Worm (Caenorhabditis elegans) whole organism, L4 larva: ENCODE measurements around the gene srm-2.

ENCODE experiments used
- T26A8.4 ChIP-seq: fragments of 200-800 bp; sonication (Bioruptor generic); IDR thresholded peaks from 2 replicates; pipeline ENCODE4 v1.3.6; 2022; ENCODE audit warnings: missing genetic modification characterization, missing compliant biosample characterization
- Y105C5A.15 ChIP-seq: fragments of 200-800 bp; sonication (Bioruptor generic); IDR thresholded peaks from 2 replicates; pipeline ENCODE4 v1.3.6; 2022; ENCODE audit warnings: missing genetic modification characterization, missing compliant biosample characterization
- ama-1 ChIP-seq: fragments of 150-350 bp; optimal IDR thresholded peaks from 2 replicates; lab custom pipeline; 2014; ENCODE audit warnings: inconsistent platforms, mixed read lengths
- ceh-28 ChIP-seq: fragments of 150-350 bp; optimal IDR thresholded peaks from 2 replicates; lab custom pipeline; 2014; ENCODE audit warnings: missing biosample characterization, missing genetic modification reagents, missing genetic modification characterization
- ceh-32 ChIP-seq: sonication (generic microtip); optimal IDR thresholded peaks from 2 replicates; lab custom pipeline; 2016; ENCODE audit warnings: mild to moderate bottlenecking, missing genetic modification characterization, missing compliant biosample characterization; ENCODE audit not compliant: poor library complexity
- ceh-62 ChIP-seq: sonication (generic microtip); optimal IDR thresholded peaks from 2 replicates; lab custom pipeline; 2017; ENCODE audit warnings: missing biosample characterization, missing genetic modification characterization
- ceh-82 ChIP-seq: sonication (generic microtip); optimal IDR thresholded peaks from 2 replicates; lab custom pipeline; 2017; ENCODE audit warnings: missing biosample characterization, missing genetic modification characterization
- daf-12 ChIP-seq: fragments of 150-350 bp; optimal IDR thresholded peaks from 2 replicates; lab custom pipeline; 2014; ENCODE audit warnings: missing biosample characterization, missing genetic modification reagents, missing genetic modification characterization
- daf-16 ChIP-seq, 3 experiments: sonication (generic microtip); optimal IDR thresholded peaks; 2 replicates each; lab custom pipeline; 2016 to 2017; ENCODE audit warnings: missing genetic modification characterization in 3 of 3, missing genetic modification reagents in 3 of 3, mild to moderate bottlenecking in 2 of 3, missing compliant biosample characterization in 2 of 3, missing biosample characterization in 1 of 3, moderate library complexity in 1 of 3
- dmd-9 ChIP-seq: fragments of 200-800 bp; sonication (Bioruptor generic); IDR thresholded peaks from 2 replicates; pipeline ENCODE4 v1.3.6; 2022; ENCODE audit warnings: missing genetic modification reagents, missing genetic modification characterization, missing compliant biosample characterization
- dpl-1 ChIP-seq: fragments of 150-350 bp; optimal IDR thresholded peaks from 2 replicates; lab custom pipeline; 2014; ENCODE audit warnings: missing biosample characterization, missing genetic modification reagents, missing genetic modification characterization
- dve-1 ChIP-seq: sonication (generic microtip); optimal IDR thresholded peaks from 2 replicates; lab custom pipeline; 2017; ENCODE audit warnings: antibody characterized with exemption, mild to moderate bottlenecking, missing genetic modification characterization, missing compliant biosample characterization; ENCODE audit not compliant: insufficient read depth
- egl-27 ChIP-seq: sonication (generic microtip); optimal IDR thresholded peaks from 3 replicates; lab custom pipeline; 2017; ENCODE audit warnings: missing biosample characterization, missing genetic modification reagents, missing genetic modification characterization
- gei-8 ChIP-seq: fragments of 200-800 bp; sonication (Bioruptor generic); optimal IDR thresholded peaks from 2 replicates; lab custom pipeline; 2018; ENCODE audit warnings: mild to moderate bottlenecking, missing genetic modification characterization, missing compliant biosample characterization
- jun-1 ChIP-seq: fragments of 150-350 bp; optimal IDR thresholded peaks from 2 replicates; lab custom pipeline; 2014; ENCODE audit warnings: missing biosample characterization, missing genetic modification reagents, missing genetic modification characterization
- lin-1 ChIP-seq: fragments of 200-800 bp; sonication (Bioruptor generic); IDR thresholded peaks from 2 replicates; pipeline ENCODE4 v1.3.6; 2022; ENCODE audit warnings: missing genetic modification reagents, missing genetic modification characterization, missing compliant biosample characterization
- lin-39 ChIP-seq: fragments of 150-350 bp; optimal IDR thresholded peaks from 2 replicates; lab custom pipeline; 2014; ENCODE audit warnings: missing biosample characterization, missing genetic modification reagents, missing genetic modification characterization
- lsy-2 ChIP-seq, 2 experiments: fragments of 150-350 bp in 1 of 2; sonication (generic microtip) in 1 of 2; optimal IDR thresholded peaks; 2 replicates each; lab custom pipeline; 2014 to 2017; ENCODE audit warnings: missing biosample characterization in 2 of 2, missing genetic modification characterization in 2 of 2
- mdl-1 ChIP-seq, 2 experiments: fragments of 150-350 bp in 1 of 2; sonication (generic microtip) in 1 of 2; optimal IDR thresholded peaks; 2 replicates each; lab custom pipeline; 2014 to 2017; ENCODE audit warnings: missing biosample characterization in 2 of 2, missing genetic modification characterization in 2 of 2
- mdt-29 ChIP-seq: fragments of 200-800 bp; sonication (Bioruptor generic); IDR thresholded peaks from 2 replicates; pipeline ENCODE4 v1.3.6; 2022; ENCODE audit warnings: missing genetic modification reagents, missing genetic modification characterization, missing compliant biosample characterization
- mep-1 ChIP-seq: fragments of 150-350 bp; sonication (generic microtip); optimal IDR thresholded peaks from 3 replicates; lab custom pipeline; 2014; ENCODE audit warnings: missing biosample characterization, missing genetic modification characterization
- nhr-237 ChIP-seq: sonication (generic microtip); optimal IDR thresholded peaks from 2 replicates; lab custom pipeline; 2017; ENCODE audit warnings: missing biosample characterization, missing genetic modification characterization
- nhr-25 ChIP-seq: sonication (generic microtip); optimal IDR thresholded peaks from 2 replicates; lab custom pipeline; 2017; ENCODE audit warnings: missing genetic modification characterization, mild to moderate bottlenecking, missing compliant biosample characterization, antibody characterized with exemption, moderate library complexity, borderline replicate concordance; ENCODE audit not compliant: insufficient read depth
- nhr-41 ChIP-seq: fragments of 200-800 bp; sonication (Bioruptor generic); IDR thresholded peaks from 2 replicates; pipeline ENCODE4 v1.3.6; 2022; ENCODE audit warnings: missing genetic modification reagents, missing genetic modification characterization, missing compliant biosample characterization
- nhr-42 ChIP-seq: fragments of 200-800 bp; sonication (Bioruptor generic); IDR thresholded peaks from 2 replicates; pipeline ENCODE4 v1.3.6; 2022; ENCODE audit warnings: missing genetic modification characterization, missing compliant biosample characterization
- nhr-6 ChIP-seq: fragments of 150-350 bp; optimal IDR thresholded peaks from 2 replicates; lab custom pipeline; 2014; ENCODE audit warnings: missing biosample characterization, missing genetic modification characterization
- nhr-76 ChIP-seq: fragments of 150-350 bp; optimal IDR thresholded peaks from 2 replicates; lab custom pipeline; 2014; ENCODE audit warnings: missing biosample characterization, missing genetic modification characterization
- nhr-77 ChIP-seq: fragments of 150-350 bp; optimal IDR thresholded peaks from 2 replicates; lab custom pipeline; 2014; ENCODE audit warnings: missing biosample characterization, missing genetic modification characterization
- php-3 ChIP-seq: fragments of 200-800 bp; sonication (Bioruptor generic); IDR thresholded peaks from 2 replicates; pipeline ENCODE4 v1.3.6; 2022; ENCODE audit warnings: missing genetic modification reagents, missing genetic modification characterization, missing compliant biosample characterization
- set-16 ChIP-seq: fragments of 200-800 bp; sonication (Bioruptor generic); IDR thresholded peaks from 2 replicates; pipeline ENCODE4 v1.3.6; 2022; ENCODE audit warnings: missing genetic modification reagents, missing genetic modification characterization, missing compliant biosample characterization
- skn-1 ChIP-seq: fragments of 150-350 bp; optimal IDR thresholded peaks from 2 replicates; lab custom pipeline; 2014; ENCODE audit warnings: missing biosample characterization, missing genetic modification characterization
- snpc-1.2 ChIP-seq: fragments of 200-800 bp; sonication (Bioruptor generic); IDR thresholded peaks from 2 replicates; pipeline ENCODE4 v1.3.6; 2022; ENCODE audit warnings: missing genetic modification reagents, missing genetic modification characterization, missing compliant biosample characterization
- spr-1 ChIP-seq: sonication (generic microtip); optimal IDR thresholded peaks from 2 replicates; lab custom pipeline; 2016; ENCODE audit warnings: mild to moderate bottlenecking, missing genetic modification characterization, missing compliant biosample characterization
- tag-97 ChIP-seq: fragments of 200-800 bp; sonication (Bioruptor generic); IDR thresholded peaks from 2 replicates; pipeline ENCODE4 v1.3.6; 2022; ENCODE audit warnings: missing genetic modification characterization, missing compliant biosample characterization
- unc-39 ChIP-seq: sonication (generic microtip); optimal IDR thresholded peaks from 2 replicates; lab custom pipeline; 2017; ENCODE audit warnings: missing biosample characterization, missing genetic modification characterization
- unc-62 ChIP-seq, 3 experiments: fragments of 150-350 bp in 1 of 3; sonication (generic microtip); optimal IDR thresholded peaks in 2 of 3; peaks in 1 of 3; 1 replicate in 1 of 3; 2 replicates in 2 of 3; lab custom pipeline; 2014 to 2017; ENCODE audit warnings: missing biosample characterization in 3 of 3, missing genetic modification characterization in 3 of 3, missing genetic modification reagents in 3 of 3, missing genotype in 1 of 3

srm-2 gene

ce11 chrIV:4993128-4993527 lies 15.3 kb upstream of the srm-2 start:
- TF ChIP-seq unc-62 (GFP tag; optimal IDR thresholded peaks at IDR 0.05 in 1 of 2; lab: Kevin White, UChicago) (peak in 1 of 2 experiments; percentile 96), unc-62 (tag; optimal IDR thresholded peaks at IDR 0.05; lab: Kevin White, UChicago) (no peak), nhr-237 (tag; lab: Kevin White, UChicago) (no peak)

DNA sequence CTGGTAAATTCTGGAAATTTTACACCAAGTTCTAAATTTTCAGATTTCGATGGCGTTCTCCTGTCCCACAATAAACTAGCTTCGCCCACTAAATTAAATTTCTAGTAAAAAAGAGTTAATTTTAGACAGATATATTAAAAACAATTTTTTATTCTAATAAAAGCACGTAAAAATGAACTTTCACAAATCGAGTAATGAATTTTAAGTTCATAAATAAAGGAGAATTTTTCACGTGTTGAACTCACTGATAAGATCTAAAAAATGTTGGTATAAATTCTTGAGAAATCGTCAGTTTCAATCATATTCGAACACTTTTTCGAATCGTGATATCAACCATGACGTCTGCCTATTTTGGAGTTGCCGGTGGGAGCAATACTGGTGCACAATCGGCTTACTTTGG lies 12.6 kb upstream of the srm-2 start, which contains the start of gene ssq-2:
Gene ssq-2, plus strand, starts transcription at position 301 of the 400 bp plus-strand sequence.
- TF ChIP-seq ceh-82 (no peak), ceh-62 (tag; lab: Kevin White, UChicago) (no peak), mep-1 (no peak), dmd-9 (GFP tag; lab: Robert Waterston, UW) (no peak), egl-27 (tag; lab: Kevin White, UChicago) (no peak), daf-16 (GFP tag; optimal IDR thresholded peaks at IDR 0.05; lab: Kevin White, UChicago) (no peak), daf-16 (tag; optimal IDR thresholded peaks at IDR 0.05; lab: Kevin White, UChicago) (no peak), snpc-1.2 (GFP tag; lab: Robert Waterston, UW) (no peak), lin-39 (tag; lab: Kevin White, UChicago) (no peak), nhr-77 (tag; lab: Kevin White, UChicago) (no peak), nhr-41 (GFP tag; lab: Robert Waterston, UW) (no peak), lin-1 (GFP tag; lab: Robert Waterston, UW) (no peak), nhr-6 (tag; lab: Kevin White, UChicago) (no peak), mdt-29 (no peak)

ce11 chrIV:4996956-4997355 lies 11.5 kb upstream of the srm-2 start:
- TF ChIP-seq lsy-2 (tag; optimal IDR thresholded peaks at IDR 0.05; lab: Kevin White, UChicago) = no peak
- TF ChIP-seq set-16 = peak; percentile 94
- TF ChIP-seq unc-39 (tag; lab: Kevin White, UChicago) = no peak
- TF ChIP-seq dpl-1 (GFP tag; lab: Kevin White, UChicago) = no peak

DNA sequence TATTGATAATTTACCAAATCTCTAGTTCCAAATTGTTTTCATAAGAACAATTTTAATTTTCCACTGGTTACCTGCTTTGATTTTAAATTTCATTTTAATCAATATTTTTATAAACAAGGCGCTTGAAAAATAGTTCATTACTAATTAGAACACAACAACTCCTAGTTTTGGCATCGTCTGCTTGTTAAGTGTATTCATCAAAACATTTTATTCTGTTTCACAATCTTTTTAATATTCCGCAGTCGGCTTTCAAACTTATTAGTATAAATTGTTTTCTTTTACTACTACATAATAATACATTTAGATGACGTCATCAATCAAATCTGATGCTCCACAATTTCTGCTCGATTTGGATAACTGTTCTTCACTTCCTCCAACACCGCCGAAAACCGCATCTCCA lies 6.0 kb upstream of the srm-2 start, which contains the start of gene pes-1:
Gene pes-1, plus strand, starts transcription at position 301 of the 400 bp plus-strand sequence.
- TF ChIP-seq ceh-32 (no peak), nhr-42 (GFP tag; lab: Robert Waterston, UW) (no peak), ceh-82 (no peak), nhr-25 (tag; lab: Kevin White, UChicago) (no peak), T26A8.4 (GFP tag; lab: Robert Waterston, UW) (no peak), daf-12 (tag; lab: Kevin White, UChicago) (no peak), nhr-76 (tag; lab: Kevin White, UChicago) (no peak), ama-1 (lab: Kevin White, UChicago) (no peak), php-3 (GFP tag; lab: Robert Waterston, UW) (no peak), jun-1 (no peak), Y105C5A.15 (GFP tag; lab: Robert Waterston, UW) (no peak), spr-1 (tag; lab: Kevin White, UChicago) (no peak), mdl-1 (tag; optimal IDR thresholded peaks at IDR 0.05; lab: Kevin White, UChicago) (no peak), lin-39 (tag; lab: Kevin White, UChicago) (no peak), tag-97 (GFP tag; lab: Robert Waterston, UW) (no peak), gei-8 (GFP tag; lab: Kevin White, UChicago) (no peak), dve-1 (no peak), skn-1 (tag; lab: Kevin White, UChicago) (no peak), ceh-28 (tag; lab: Kevin White, UChicago) (no peak), dpl-1 (GFP tag; lab: Kevin White, UChicago) (no peak)
